Worm (Caenorhabditis elegans) whole organism, midembryonic: ENCODE measurements around the gene smvt-1.

Experiments used
- T22C8.4 ChIP-seq: fragments of 200-800 bp; sonication (Bioruptor generic); IDR thresholded peaks from 2 replicates; pipeline ENCODE4 v1.3.6; 2022; ENCODE audit warnings: missing genetic modification characterization, missing compliant biosample characterization
- cog-1 ChIP-seq: sonication (generic microtip); optimal IDR thresholded peaks from 2 replicates; lab custom pipeline; 2016; ENCODE audit warnings: missing genetic modification characterization, missing compliant biosample characterization
- klf-2 ChIP-seq: fragments of 200-800 bp; sonication (Bioruptor generic); conservative IDR thresholded peaks from 2 replicates; pipeline ENCODE4 v1.3.6; 2022; ENCODE audit warnings: missing genetic modification reagents, missing genetic modification characterization, missing compliant biosample characterization
- ref-1 ChIP-seq: fragments of 200-800 bp; sonication (Bioruptor generic); conservative IDR thresholded peaks from 2 replicates; pipeline ENCODE4 v1.3.6; 2022; ENCODE audit warnings: missing genetic modification reagents, missing genetic modification characterization, missing compliant biosample characterization
- tab-1 ChIP-seq: fragments of 200-800 bp; sonication (Bioruptor generic); IDR thresholded peaks from 2 replicates; pipeline ENCODE4 v1.3.6; 2022; ENCODE audit warnings: missing genetic modification characterization, missing compliant biosample characterization
- ztf-29 ChIP-seq: fragments of 200-800 bp; sonication (Bioruptor generic); IDR thresholded peaks from 2 replicates; pipeline ENCODE4 v1.3.6; 2022; ENCODE audit warnings: missing genetic modification reagents, missing genetic modification characterization, missing compliant biosample characterization

ce11 chrX:2527194-2527593, 21.6 kb downstream of the smvt-1 start:
- TF ChIP-seq klf-2 (GFP tag; lab: Robert Waterston, UW) (no peak), ztf-29 (GFP tag; lab: Robert Waterston, UW) (no peak), ref-1 (no peak), tab-1 (no peak), cog-1 (tag; lab: Kevin White, UChicago) (no peak), T22C8.4 (GFP tag; lab: Robert Waterston, UW) (no peak)
